Fruit fly (Drosophila melanogaster) whole organism, embryonic: ENCODE results near the gene RpLP1.

Experiments used
- CG10267 ChIP-seq: fragments of 200-800 bp; sonication (Bioruptor generic); optimal IDR thresholded peaks from 2 replicates; lab custom pipeline; 2018; ENCODE audit warnings: missing biosample characterization, mild to moderate bottlenecking, missing genetic modification characterization, moderate library complexity
- CG10654 ChIP-seq: fragments of 200-800 bp; sonication (Bioruptor generic); optimal IDR thresholded peaks from 2 replicates; lab custom pipeline; 2016; ENCODE audit warnings: missing biosample characterization, missing genetic modification characterization
- CG12219 ChIP-seq: fragments of 200-800 bp; sonication (Bioruptor generic); optimal IDR thresholded peaks from 3 replicates; lab custom pipeline; 2018; ENCODE audit warnings: missing biosample characterization, mild to moderate bottlenecking, missing genetic modification characterization
- CG12236 ChIP-seq: fragments of 200-800 bp; sonication (Bioruptor generic); optimal IDR thresholded peaks from 2 replicates; lab custom pipeline; 2016; ENCODE audit warnings: missing biosample characterization, missing genetic modification characterization
- CG13894 ChIP-seq: fragments of 200-800 bp; sonication (Bioruptor generic); optimal IDR thresholded peaks from 3 replicates; lab custom pipeline; 2018; ENCODE audit warnings: missing biosample characterization, mild to moderate bottlenecking, missing genetic modification characterization, moderate library complexity
- CG15269 ChIP-seq: fragments of 200-800 bp; sonication (Bioruptor generic); optimal IDR thresholded peaks from 2 replicates; lab custom pipeline; 2018; ENCODE audit warnings: missing biosample characterization, mild to moderate bottlenecking, missing genetic modification characterization, moderate library complexity
- CG17568 ChIP-seq: fragments of 200-800 bp; sonication (Bioruptor generic); optimal IDR thresholded peaks from 2 replicates; lab custom pipeline; 2018; ENCODE audit warnings: missing biosample characterization, mild to moderate bottlenecking, missing genetic modification characterization, moderate library complexity
- CG17612 ChIP-seq: fragments of 200-800 bp; sonication (Bioruptor generic); IDR thresholded peaks from 2 replicates; pipeline ENCODE4 v1.3.6; 2022; ENCODE audit warnings: missing biosample characterization, missing genetic modification characterization
- CG17829 ChIP-seq: fragments of 200-800 bp; optimal IDR thresholded peaks from 2 replicates; lab custom pipeline; 2019; ENCODE audit warnings: missing biosample characterization, mild to moderate bottlenecking, missing genetic modification characterization, moderate library complexity
- CG18262 ChIP-seq: fragments of 200-800 bp; optimal IDR thresholded peaks from 3 replicates; lab custom pipeline; 2019; ENCODE audit warnings: missing biosample characterization, mild to moderate bottlenecking, missing genetic modification characterization, moderate library complexity
- CG18599 ChIP-seq: fragments of 200-800 bp; sonication (Bioruptor generic); optimal IDR thresholded peaks from 3 replicates; lab custom pipeline; 2017; ENCODE audit warnings: missing biosample characterization, missing genetic modification characterization, mild to moderate bottlenecking, moderate library complexity, missing genetic modification reagents
- CG18619 ChIP-seq: fragments of 200-800 bp; sonication (Bioruptor generic); optimal IDR thresholded peaks from 3 replicates; lab custom pipeline; 2017; ENCODE audit warnings: missing biosample characterization, mild to moderate bottlenecking, missing genetic modification characterization
- CG3163 ChIP-seq: fragments of 200-800 bp; sonication (Bioruptor generic); optimal IDR thresholded peaks from 3 replicates; lab custom pipeline; 2016; ENCODE audit warnings: missing biosample characterization, missing genetic modification characterization
- CG4820 ChIP-seq: fragments of 200-800 bp; sonication (Bioruptor generic); optimal IDR thresholded peaks from 3 replicates; lab custom pipeline; 2016; ENCODE audit warnings: missing biosample characterization, missing genetic modification characterization
- CG6689 ChIP-seq: fragments of 200-800 bp; sonication (Bioruptor generic); IDR thresholded peaks from 2 replicates; pipeline ENCODE4 v1.3.6; 2022; ENCODE audit warnings: missing biosample characterization, missing genetic modification characterization
- CG7271 ChIP-seq: fragments of 200-800 bp; sonication (Bioruptor generic); optimal IDR thresholded peaks from 2 replicates; lab custom pipeline; 2018; ENCODE audit warnings: missing biosample characterization, mild to moderate bottlenecking, missing genetic modification characterization, moderate library complexity
- CG7963 ChIP-seq: fragments of 200-800 bp; sonication (Bioruptor generic); IDR thresholded peaks from 3 replicates; pipeline ENCODE4 v1.3.6; 2022; ENCODE audit warnings: missing biosample characterization, missing genetic modification characterization; ENCODE audit not compliant: partially characterized antibody
- CG8944 ChIP-seq: fragments of 200-800 bp; sonication (Bioruptor generic); optimal IDR thresholded peaks from 3 replicates; lab custom pipeline; 2016; ENCODE audit warnings: missing biosample characterization, missing genetic modification characterization
- CG9609 ChIP-seq: fragments of 200-800 bp; sonication (Bioruptor generic); optimal IDR thresholded peaks from 3 replicates; lab custom pipeline; 2016; ENCODE audit warnings: missing biosample characterization, missing genetic modification characterization
- CTCF ChIP-seq: fragments of 200-800 bp; sonication (Bioruptor generic); optimal IDR thresholded peaks from 2 replicates; lab custom pipeline; 2017; ENCODE audit warnings: missing biosample characterization, mild to moderate bottlenecking, missing genetic modification characterization, moderate library complexity
- CkIIα-i1 ChIP-seq: fragments of 200-800 bp; sonication (Bioruptor generic); IDR thresholded peaks from 2 replicates; pipeline ENCODE4 v1.3.6; 2022; ENCODE audit warnings: missing biosample characterization, missing genetic modification characterization
- CoRest ChIP-seq: fragments of 200-800 bp; sonication (Bioruptor generic); optimal IDR thresholded peaks from 3 replicates; lab custom pipeline; 2018; ENCODE audit warnings: missing biosample characterization, mild to moderate bottlenecking, missing genetic modification characterization, moderate library complexity
- Dad ChIP-seq: fragments of 200-800 bp; sonication (Bioruptor generic); optimal IDR thresholded peaks from 3 replicates; lab custom pipeline; 2016; ENCODE audit warnings: missing biosample characterization, missing genetic modification characterization
- Deaf1 ChIP-seq: fragments of 200-800 bp; optimal IDR thresholded peaks from 3 replicates; lab custom pipeline; 2019; ENCODE audit warnings: missing biosample characterization, mild to moderate bottlenecking, missing genetic modification characterization, moderate library complexity
- Doc2 ChIP-seq: fragments of 200-800 bp; sonication (Bioruptor generic); IDR thresholded peaks from 2 replicates; pipeline ENCODE4 v1.3.6; 2022; ENCODE audit warnings: missing biosample characterization, missing genetic modification characterization
- Doc3 ChIP-seq: fragments of 200-800 bp; sonication (Bioruptor generic); IDR thresholded peaks from 3 replicates; pipeline ENCODE4 v1.3.6; 2022; ENCODE audit warnings: missing biosample characterization, missing genetic modification characterization; ENCODE audit not compliant: partially characterized antibody
- Dref ChIP-seq: fragments of 200-800 bp; sonication (Bioruptor generic); IDR thresholded peaks from 2 replicates; pipeline ENCODE4 v1.3.6; 2022; ENCODE audit warnings: missing biosample characterization, missing genetic modification characterization
- ERR ChIP-seq: fragments of 200-800 bp; sonication (Bioruptor generic); optimal IDR thresholded peaks from 2 replicates; lab custom pipeline; 2016; ENCODE audit warnings: missing biosample characterization, missing genetic modification characterization
- Eip74EF ChIP-seq, 2 experiments: fragments of 200-800 bp in 1 of 2; fragments of >200 bp in 1 of 2; sonication (Bioruptor generic) in 1 of 2; optimal IDR thresholded peaks; 2 replicates each; lab custom pipeline; 2017 to 2019; ENCODE audit warnings: missing biosample characterization in 2 of 2, missing genetic modification characterization in 2 of 2, mild to moderate bottlenecking in 1 of 2, moderate library complexity in 1 of 2
- H2.0 ChIP-seq: fragments of 200-800 bp; sonication (Bioruptor generic); IDR thresholded peaks from 2 replicates; pipeline ENCODE4 v1.3.6; 2022; ENCODE audit warnings: missing biosample characterization, missing genetic modification characterization
- HLH3B ChIP-seq: fragments of 200-800 bp; sonication (Bioruptor generic); IDR thresholded peaks from 2 replicates; pipeline ENCODE4 v1.3.6; 2022; ENCODE audit warnings: missing biosample characterization, missing genetic modification characterization
- HLH4C ChIP-seq: fragments of 200-800 bp; sonication (Bioruptor generic); IDR thresholded peaks from 3 replicates; pipeline ENCODE4 v1.3.6; 2022; ENCODE audit warnings: missing biosample characterization, missing genetic modification characterization; ENCODE audit not compliant: partially characterized antibody
- Oaz ChIP-seq: fragments of 200-800 bp; sonication (Bioruptor generic); IDR thresholded peaks from 2 replicates; pipeline ENCODE4 v1.3.6; 2022; ENCODE audit warnings: missing biosample characterization, missing genetic modification characterization
- Poxn ChIP-seq: fragments of 200-800 bp; sonication (Bioruptor generic); IDR thresholded peaks from 2 replicates; pipeline ENCODE4 v1.3.6; 2022; ENCODE audit warnings: missing biosample characterization, missing genetic modification characterization
- Spps ChIP-seq: fragments of 200-800 bp; sonication (Bioruptor generic); optimal IDR thresholded peaks from 2 replicates; lab custom pipeline; 2018; ENCODE audit warnings: missing biosample characterization, mild to moderate bottlenecking, missing genetic modification characterization
- ase ChIP-seq: fragments of 200-800 bp; sonication (Bioruptor generic); IDR thresholded peaks from 3 replicates; pipeline ENCODE4 v1.3.6; 2022; ENCODE audit warnings: missing biosample characterization, missing genetic modification characterization
- btn ChIP-seq: fragments of 200-800 bp; sonication (Bioruptor generic); optimal IDR thresholded peaks from 2 replicates; lab custom pipeline; 2016; ENCODE audit warnings: missing biosample characterization, missing genetic modification characterization
- caup ChIP-seq: fragments of 200-800 bp; sonication (Bioruptor generic); optimal IDR thresholded peaks from 3 replicates; lab custom pipeline; 2017; ENCODE audit warnings: missing biosample characterization, mild to moderate bottlenecking, missing genetic modification characterization, moderate library complexity; ENCODE audit not compliant: severe bottlenecking
- crp ChIP-seq, 2 experiments: fragments of 200-800 bp; sonication (Bioruptor generic); optimal IDR thresholded peaks; 2 replicates in 1 of 2; 3 replicates in 1 of 2; lab custom pipeline; 2017; ENCODE audit warnings: missing biosample characterization in 2 of 2, missing genetic modification characterization in 2 of 2, mild to moderate bottlenecking in 1 of 2, moderate library complexity in 1 of 2
- cwo ChIP-seq: fragments of 200-800 bp; sonication (Bioruptor generic); optimal IDR thresholded peaks from 3 replicates; lab custom pipeline; 2017; ENCODE audit warnings: missing biosample characterization, missing genetic modification characterization, mild to moderate bottlenecking, moderate library complexity, missing genetic modification reagents
- dan ChIP-seq: fragments of 200-800 bp; sonication (Bioruptor generic); IDR thresholded peaks from 2 replicates; pipeline ENCODE4 v1.3.6; 2022; ENCODE audit warnings: missing biosample characterization, missing genetic modification characterization
- emc ChIP-seq: fragments of 200-800 bp; sonication (Bioruptor generic); optimal IDR thresholded peaks from 2 replicates; lab custom pipeline; 2016; ENCODE audit warnings: missing biosample characterization, missing genetic modification characterization
- fru ChIP-seq: fragments of >200 bp; optimal IDR thresholded peaks from 2 replicates; lab custom pipeline; 2017
- gcm ChIP-seq: fragments of 200-800 bp; sonication (Bioruptor generic); optimal IDR thresholded peaks from 2 replicates; lab custom pipeline; 2019; ENCODE audit warnings: missing biosample characterization, mild to moderate bottlenecking, missing genetic modification characterization, moderate library complexity
- hth ChIP-seq: fragments of >200 bp; optimal IDR thresholded peaks from 2 replicates; lab custom pipeline; 2017; ENCODE audit warnings: inconsistent platforms
- mirr ChIP-seq: fragments of 200-800 bp; sonication (Bioruptor generic); optimal IDR thresholded peaks from 3 replicates; lab custom pipeline; 2018; ENCODE audit warnings: missing biosample characterization, mild to moderate bottlenecking, missing genetic modification characterization
- scrt ChIP-seq: fragments of 200-800 bp; sonication (Bioruptor generic); optimal IDR thresholded peaks from 2 replicates; lab custom pipeline; 2018; ENCODE audit warnings: missing biosample characterization, mild to moderate bottlenecking, missing genetic modification characterization, moderate library complexity
- shn ChIP-seq: fragments of 200-800 bp; sonication (Bioruptor generic); optimal IDR thresholded peaks from 3 replicates; lab custom pipeline; 2016; ENCODE audit warnings: missing biosample characterization, missing genetic modification characterization
- tll ChIP-seq, 2 experiments: fragments of 200-800 bp in 1 of 2; fragments of >200 bp in 1 of 2; sonication (Bioruptor generic) in 1 of 2; optimal IDR thresholded peaks; 2 replicates each; lab custom pipeline; 2017 to 2019; ENCODE audit warnings: missing biosample characterization in 2 of 2, missing genetic modification characterization in 2 of 2, mild to moderate bottlenecking in 1 of 2, moderate library complexity in 1 of 2
- z ChIP-seq: fragments of 200-800 bp; sonication (Bioruptor generic); IDR thresholded peaks from 3 replicates; pipeline ENCODE4 v1.3.6; 2022; ENCODE audit warnings: missing biosample characterization, missing genetic modification characterization

The RpLP1 gene

DNA sequence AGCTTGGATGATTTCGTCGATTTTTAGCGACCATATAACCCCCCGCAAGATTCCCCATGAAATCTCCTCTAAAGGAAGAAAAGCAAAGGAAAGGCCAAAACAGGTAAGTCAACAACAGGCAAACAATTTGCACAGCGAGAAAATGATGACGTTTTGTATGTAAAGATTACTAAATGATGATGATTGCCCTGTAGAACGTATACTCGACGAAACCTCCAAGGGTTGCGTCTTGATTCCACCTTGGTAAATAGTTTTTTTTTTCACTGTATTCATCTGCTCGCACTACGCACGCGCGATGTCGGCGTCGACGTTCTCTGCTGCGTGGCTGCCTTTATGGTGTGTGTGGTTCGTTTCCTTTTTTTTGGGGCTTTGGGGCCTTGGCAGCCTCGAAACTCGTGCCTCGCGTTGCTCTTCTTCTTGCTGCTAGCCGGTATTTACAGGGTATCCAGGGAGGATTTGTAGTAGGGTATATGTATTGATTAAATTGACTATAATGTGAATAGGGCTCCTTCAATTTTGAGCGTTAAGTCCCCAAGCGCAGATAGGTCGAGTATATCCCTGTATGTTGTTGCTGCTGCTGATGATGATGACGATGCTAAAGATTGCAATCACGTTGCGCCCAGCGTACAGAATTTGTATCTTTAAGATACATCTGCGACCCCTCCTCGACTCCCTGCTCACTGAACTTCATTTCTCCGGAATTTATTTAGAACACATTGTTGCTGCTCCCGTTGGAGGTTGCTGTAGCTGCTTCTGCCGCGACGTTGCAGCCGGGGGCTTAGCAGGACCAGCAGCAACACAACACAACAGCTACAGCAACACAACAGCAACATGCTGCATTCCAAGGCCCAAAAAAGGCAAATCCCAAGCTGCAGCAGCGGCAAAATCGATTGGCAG is 7.8 kb downstream of the RpLP1 start (continued):
- TF ChIP-seq mirr (GFP tag; lab: Kevin White, UChicago) (no peak), btn (GFP tag; lab: Kevin White, UChicago) (no peak), CG18619 (GFP tag; lab: Kevin White, UChicago) (no peak), CG8944 (GFP tag; lab: Kevin White, UChicago) (peak; percentile 19), CG17829 (tag; lab: Kevin White, UChicago) (no peak), CG18262 (tag; lab: Kevin White, UChicago) (peak; percentile 22), CG18599 (GFP tag; lab: Kevin White, UChicago) (peak; percentile 23), HLH3B (GFP tag; lab: Robert Waterston, UW) (no peak; the same call in 1 of the 2 replicates), dan (GFP tag; lab: Robert Waterston, UW) (no peak), CTCF (no peak), ERR (GFP tag; lab: Kevin White, UChicago) (no peak), Oaz (GFP tag; lab: Robert Waterston, UW) (no peak), cwo (GFP tag; lab: Kevin White, UChicago) (no peak), gcm (GFP tag; lab: Kevin White, UChicago) (no peak), CG10267 (tag; lab: Kevin White, UChicago) (peak; percentile 3), CG4820 (GFP tag; lab: Kevin White, UChicago) (peak; percentile 17), CG12236 (GFP tag; lab: Kevin White, UChicago) (no peak), CG6689 (GFP tag; lab: Robert Waterston, UW) (peak; percentile 56), CG13894 (tag; lab: Kevin White, UChicago) (no peak), Deaf1 (no peak), CG12219 (GFP tag; lab: Kevin White, UChicago) (no peak), CG7271 (tag; lab: Kevin White, UChicago) (no peak), CkIIα-i1 (GFP tag; lab: Robert Waterston, UW) (no peak), CG3163 (GFP tag; lab: Kevin White, UChicago) (no peak), emc (no peak), Doc2 (no peak), CG9609 (no peak), CG17612 (GFP tag; lab: Robert Waterston, UW) (no peak), ase (GFP tag; lab: Robert Waterston, UW) (no peak), fru (lab: Kevin White, UChicago) (no peak), CG7963 (GFP tag; lab: Robert Waterston, UW) (no peak), tll (GFP tag; optimal IDR thresholded peaks at IDR 0.05; lab: Kevin White, UChicago) (no peak), Spps (no peak), caup (GFP tag; lab: Kevin White, UChicago) (no peak), H2.0 (GFP tag; lab: Robert Waterston, UW) (no peak), Dref (GFP tag; lab: Robert Waterston, UW) (no peak), crp (GFP tag; optimal IDR thresholded peaks at IDR 0.05; lab: Kevin White, UChicago) (no peak), shn (GFP tag; lab: Kevin White, UChicago) (peak; percentile 30), hth (lab: Kevin White, UChicago) (no peak), Doc3 (GFP tag; lab: Robert Waterston, UW) (no peak), CG10654 (GFP tag; lab: Kevin White, UChicago) (no peak), HLH4C (GFP tag; lab: Robert Waterston, UW) (no peak), CoRest (tag; lab: Kevin White, UChicago) (no peak), Eip74EF (GFP tag; optimal IDR thresholded peaks at IDR 0.05; lab: Kevin White, UChicago) (no peak), scrt (GFP tag; lab: Kevin White, UChicago) (no peak), Dad (no peak), z (GFP tag; lab: Robert Waterston, UW) (no peak), CG17568 (GFP tag; lab: Kevin White, UChicago) (no peak), CG15269 (tag; lab: Kevin White, UChicago) (no peak), Poxn (no peak)
